Worm (Caenorhabditis elegans) whole organism, midembryonic: ENCODE results near the gene ttbk-2.1.
"Not testable (repeated sequence)": the region's sequence is repeated elsewhere in the genome, so short reads cannot be mapped to it uniquely, and the experiment has no call there.

Experiments used
- T22C8.4 ChIP-seq: fragments of 200-800 bp; sonication (Bioruptor generic); IDR thresholded peaks from 2 replicates; pipeline ENCODE4 v1.3.6; 2022; ENCODE audit warnings: missing genetic modification characterization, missing compliant biosample characterization
- cog-1 ChIP-seq: sonication (generic microtip); optimal IDR thresholded peaks from 2 replicates; lab custom pipeline; 2016; ENCODE audit warnings: missing genetic modification characterization, missing compliant biosample characterization
- flt-1 ChIP-seq: fragments of 200-800 bp; sonication (Bioruptor generic); IDR thresholded peaks from 2 replicates; pipeline ENCODE4 v1.3.6; 2022; ENCODE audit warnings: missing genetic modification characterization, missing compliant biosample characterization
- klf-2 ChIP-seq: fragments of 200-800 bp; sonication (Bioruptor generic); conservative IDR thresholded peaks from 2 replicates; pipeline ENCODE4 v1.3.6; 2022; ENCODE audit warnings: missing genetic modification reagents, missing genetic modification characterization, missing compliant biosample characterization
- med-1 ChIP-seq: sonication (generic microtip); optimal IDR thresholded peaks from 2 replicates; lab custom pipeline; 2017; ENCODE audit warnings: missing genetic modification characterization, mild to moderate bottlenecking, missing compliant biosample characterization, antibody characterized with exemption, missing genetic modification reagents; ENCODE audit not compliant: insufficient read depth
- ref-1 ChIP-seq: fragments of 200-800 bp; sonication (Bioruptor generic); conservative IDR thresholded peaks from 2 replicates; pipeline ENCODE4 v1.3.6; 2022; ENCODE audit warnings: missing genetic modification reagents, missing genetic modification characterization, missing compliant biosample characterization
- tab-1 ChIP-seq: fragments of 200-800 bp; sonication (Bioruptor generic); IDR thresholded peaks from 2 replicates; pipeline ENCODE4 v1.3.6; 2022; ENCODE audit warnings: missing genetic modification characterization, missing compliant biosample characterization
- ztf-23 ChIP-seq: fragments of 200-800 bp; sonication (Bioruptor generic); IDR thresholded peaks from 2 replicates; pipeline ENCODE4 v1.3.6; 2022; ENCODE audit warnings: missing genetic modification reagents, missing genetic modification characterization, missing compliant biosample characterization
- ztf-29 ChIP-seq: fragments of 200-800 bp; sonication (Bioruptor generic); IDR thresholded peaks from 2 replicates; pipeline ENCODE4 v1.3.6; 2022; ENCODE audit warnings: missing genetic modification reagents, missing genetic modification characterization, missing compliant biosample characterization

Gene ttbk-2.1

DNA sequence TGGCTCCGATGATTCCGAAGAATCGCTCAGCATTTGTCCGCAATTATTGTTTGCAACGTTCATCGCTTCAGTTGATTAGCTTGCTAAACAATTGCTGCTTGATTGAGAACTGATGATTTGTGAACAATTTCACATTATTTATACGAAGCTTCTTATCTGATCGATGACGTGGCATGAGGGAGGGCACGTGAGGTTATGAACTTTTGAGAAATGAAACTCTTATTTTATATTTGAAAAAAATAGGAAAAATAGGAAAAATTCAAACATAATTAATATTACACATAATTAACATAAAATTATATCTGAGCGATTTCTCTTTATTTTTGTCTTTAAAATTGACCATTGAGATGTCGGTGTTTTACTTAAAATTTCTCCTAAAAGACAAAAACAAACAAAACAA, 3.8 kb upstream of the ttbk-2.1 start, which contains the start of gene F36H12.10:
Gene F36H12.10, minus strand, starts transcription at position 101 of the 400 bp plus-strand sequence.
- TF ChIP-seq ztf-29, ztf-23, T22C8.4 (GFP tag; lab: Robert Waterston, UW): not testable (repeated sequence)

DNA sequence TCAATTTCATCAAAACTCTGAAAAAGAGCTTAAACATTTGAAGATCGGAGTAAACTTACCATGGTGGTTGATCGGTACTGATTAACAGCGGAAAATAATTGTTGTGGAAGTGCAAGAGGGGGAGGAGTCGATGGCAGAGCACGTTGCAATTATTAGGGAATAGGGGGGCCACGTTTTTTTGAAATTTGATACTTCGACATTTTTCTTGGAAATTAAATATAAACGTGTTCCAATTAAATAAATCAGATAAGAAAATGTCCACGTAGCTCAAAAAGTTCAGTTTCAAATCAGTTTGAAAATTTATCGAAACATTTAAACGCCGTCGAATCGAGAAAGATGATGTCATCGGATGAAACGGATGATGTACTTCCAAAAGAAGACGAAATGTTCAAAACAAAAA, 1.8 kb upstream of the ttbk-2.1 start, which contains the start of gene F36H12.9:
Gene F36H12.9, plus strand, starts transcription at position 301 of the 400 bp plus-strand sequence.
- not testable (repeated sequence) for TF ChIP-seq ref-1, flt-1, ztf-23 (GFP tag; lab: Robert Waterston, UW)

DNA sequence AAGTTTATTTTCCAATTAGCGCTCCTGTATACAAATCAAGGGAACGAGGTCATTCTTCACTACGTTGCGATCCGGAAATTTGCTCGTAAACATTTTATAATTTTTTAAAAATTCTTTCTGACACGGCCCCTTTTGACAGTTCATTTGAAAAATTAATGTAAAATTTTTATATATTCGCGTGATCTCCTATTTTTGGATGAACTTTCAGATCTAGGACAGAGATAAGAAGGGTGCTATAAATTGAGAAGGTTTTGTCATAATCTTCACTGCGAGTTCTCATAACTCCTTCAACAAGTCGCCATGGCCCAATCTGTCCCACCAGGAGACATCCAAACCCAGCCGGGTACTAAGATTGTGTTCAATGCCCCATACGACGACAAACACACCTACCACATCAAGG, 1.8 kb downstream of the ttbk-2.1 start, which contains the start of gene msp-19:
Gene msp-19, plus strand, starts transcription at position 301 of the 400 bp plus-strand sequence.
- TF ChIP-seq T22C8.4, ztf-29, ztf-23 (GFP tag; lab: Robert Waterston, UW): not testable (repeated sequence)

DNA sequence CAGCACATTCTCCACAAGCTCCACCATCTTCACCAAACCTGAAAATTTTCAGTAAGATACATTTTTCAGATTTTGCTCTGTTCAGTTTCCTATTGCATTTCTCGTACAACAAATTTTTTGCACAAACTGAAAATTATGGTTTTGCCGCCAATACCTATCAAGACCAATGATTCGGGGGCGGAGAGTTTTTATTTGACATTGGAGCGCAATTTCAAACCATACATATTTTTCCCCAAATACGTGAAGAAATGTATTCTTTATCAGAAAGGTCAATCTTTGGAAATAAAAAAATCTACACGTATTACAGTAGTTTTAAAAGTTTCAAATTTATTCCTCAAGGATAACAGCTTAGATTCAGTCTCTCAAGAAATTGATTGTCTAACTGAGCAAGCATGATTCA, 8.0 kb downstream of the ttbk-2.1 start, which contains the start of gene F36H12.5:
Gene F36H12.5, plus strand, starts transcription at position 301 of the 400 bp plus-strand sequence.
- TF ChIP-seq T22C8.4 (GFP tag; lab: Robert Waterston, UW) = no peak
- TF ChIP-seq ztf-23 (GFP tag; lab: Robert Waterston, UW) = no peak
- TF ChIP-seq cog-1 (tag; lab: Kevin White, UChicago) = no peak
- TF ChIP-seq klf-2 (GFP tag; lab: Robert Waterston, UW) = no peak
- no peak for TF ChIP-seq ref-1 (GFP tag; lab: Robert Waterston, UW)
- TF ChIP-seq tab-1 (GFP tag; lab: Robert Waterston, UW) = no peak
- no peak for TF ChIP-seq flt-1 (GFP tag; lab: Robert Waterston, UW)
- TF ChIP-seq med-1 (GFP tag; lab: Kevin White, UChicago) = no peak
- TF ChIP-seq ztf-29 (GFP tag; lab: Robert Waterston, UW) = no peak

DNA sequence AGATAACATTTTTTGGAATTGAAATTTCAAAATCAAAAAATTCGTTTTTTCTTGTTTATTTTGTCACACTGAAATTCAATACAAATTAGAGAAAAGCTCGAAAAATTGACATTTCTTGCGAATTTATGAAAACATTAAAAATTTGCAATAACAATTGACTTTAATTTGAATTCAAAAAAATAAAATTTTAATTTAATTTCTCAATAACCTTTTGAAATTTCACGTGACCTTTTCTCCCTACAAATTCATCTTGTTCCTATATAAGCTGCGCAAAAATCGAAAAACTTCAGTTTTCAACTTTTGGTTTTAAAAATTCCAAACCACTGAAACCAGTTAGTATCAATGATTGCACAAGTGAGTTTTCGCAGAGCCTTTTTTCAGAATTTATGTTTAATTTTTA, 10.3 kb downstream of the ttbk-2.1 start, which contains the start of gene F36H12.4:
Gene F36H12.4, plus strand, starts transcription at position 301 of the 400 bp plus-strand sequence.
- no peak for TF ChIP-seq flt-1 (GFP tag; lab: Robert Waterston, UW)
- no peak for TF ChIP-seq ref-1 (GFP tag; lab: Robert Waterston, UW)
- no peak for TF ChIP-seq med-1 (GFP tag; lab: Kevin White, UChicago)
- TF ChIP-seq klf-2 (GFP tag; lab: Robert Waterston, UW) = no peak
- no peak for TF ChIP-seq T22C8.4 (GFP tag; lab: Robert Waterston, UW)
- TF ChIP-seq tab-1 (GFP tag; lab: Robert Waterston, UW) = no peak
- no peak for TF ChIP-seq ztf-23 (GFP tag; lab: Robert Waterston, UW)

DNA sequence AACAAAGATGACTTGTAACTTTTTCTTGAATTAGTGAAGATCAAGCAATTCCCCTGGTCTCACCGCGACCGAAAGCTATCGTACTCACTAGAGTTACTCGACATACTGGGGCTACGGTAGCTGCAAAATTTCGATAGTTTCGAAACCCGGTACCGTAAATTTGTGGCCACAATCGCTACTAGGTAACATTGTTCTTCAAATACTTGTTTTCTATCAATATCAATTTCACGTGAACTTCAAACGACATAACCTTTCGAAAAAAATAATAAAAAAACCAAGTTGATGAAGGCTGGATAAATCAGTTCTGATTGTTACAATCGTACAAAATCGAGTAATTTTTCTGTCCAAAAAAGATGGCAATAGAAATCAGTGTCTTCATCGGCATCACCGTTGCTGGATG, 14.0 kb downstream of the ttbk-2.1 start, which contains the start of gene F36H12.3:
Gene F36H12.3, plus strand, starts transcription at position 301 of the 400 bp plus-strand sequence.
- TF ChIP-seq klf-2 (GFP tag; lab: Robert Waterston, UW) (no peak), T22C8.4 (GFP tag; lab: Robert Waterston, UW) (no peak), ref-1 (GFP tag; lab: Robert Waterston, UW) (no peak), flt-1 (GFP tag; lab: Robert Waterston, UW) (no peak), ztf-23 (GFP tag; lab: Robert Waterston, UW) (no peak), tab-1 (GFP tag; lab: Robert Waterston, UW) (no peak), cog-1 (tag; lab: Kevin White, UChicago) (no peak), ztf-29 (GFP tag; lab: Robert Waterston, UW) (no peak), med-1 (GFP tag; lab: Kevin White, UChicago) (no peak)

DNA sequence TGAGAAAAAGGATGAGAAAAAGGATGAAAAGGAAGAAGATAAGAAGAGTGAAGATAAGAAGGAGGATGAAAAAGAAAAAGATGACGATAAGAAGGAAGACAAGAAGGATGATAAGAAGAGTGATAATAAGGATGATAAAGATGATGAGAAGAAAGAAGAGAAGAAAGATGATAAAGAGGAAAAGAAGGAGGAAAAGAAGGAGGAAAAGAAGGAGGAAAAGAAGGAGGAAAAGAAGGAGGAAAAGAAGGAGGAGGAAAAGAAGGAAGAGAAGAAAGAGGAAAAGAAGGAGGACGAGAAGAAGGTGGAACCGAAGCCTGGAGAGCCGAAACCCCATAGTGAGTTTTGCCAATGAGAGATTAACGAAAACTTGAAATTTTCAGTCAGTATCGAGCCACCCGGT, 14.9 kb downstream of the ttbk-2.1 start:
- TF ChIP-seq flt-1 (GFP tag; lab: Robert Waterston, UW) (no peak), cog-1 (tag; lab: Kevin White, UChicago) (no peak), ref-1 (GFP tag; lab: Robert Waterston, UW) (no peak), ztf-29 (GFP tag; lab: Robert Waterston, UW) (no peak), ztf-23 (GFP tag; lab: Robert Waterston, UW) (no peak), med-1 (GFP tag; lab: Kevin White, UChicago) (no peak)

DNA sequence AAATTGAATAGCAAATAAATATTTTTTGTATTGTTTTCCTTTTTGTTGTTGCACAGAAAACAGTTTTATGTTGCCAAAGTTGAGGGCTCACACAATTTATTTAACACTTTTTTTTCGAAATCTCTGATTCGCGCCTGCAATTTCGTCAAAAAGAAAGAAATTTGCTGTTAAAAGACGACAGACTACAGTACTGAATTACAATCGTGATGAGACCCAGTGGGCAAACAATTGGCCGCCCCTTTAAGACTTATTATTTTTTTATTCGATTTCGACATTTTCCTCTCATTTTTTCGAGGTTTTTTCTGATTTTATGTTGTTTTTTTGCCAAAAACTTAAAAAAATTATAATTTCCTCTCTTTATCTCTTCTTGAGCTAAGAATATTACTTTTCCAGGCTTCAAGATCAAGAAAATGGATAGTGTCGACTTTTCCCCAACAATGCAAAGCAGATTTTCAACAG, 15.7 kb downstream of the ttbk-2.1 start, which contains the start of gene slfl-4:
Gene slfl-4, plus strand, starts transcription at position 409 of the 459 bp plus-strand sequence.
- TF ChIP-seq ref-1 (GFP tag; lab: Robert Waterston, UW) (no peak), cog-1 (tag; lab: Kevin White, UChicago) (no peak), ztf-29 (GFP tag; lab: Robert Waterston, UW) (no peak), med-1 (GFP tag; lab: Kevin White, UChicago) (no peak), flt-1 (GFP tag; lab: Robert Waterston, UW) (no peak), T22C8.4 (GFP tag; lab: Robert Waterston, UW) (no peak)

DNA sequence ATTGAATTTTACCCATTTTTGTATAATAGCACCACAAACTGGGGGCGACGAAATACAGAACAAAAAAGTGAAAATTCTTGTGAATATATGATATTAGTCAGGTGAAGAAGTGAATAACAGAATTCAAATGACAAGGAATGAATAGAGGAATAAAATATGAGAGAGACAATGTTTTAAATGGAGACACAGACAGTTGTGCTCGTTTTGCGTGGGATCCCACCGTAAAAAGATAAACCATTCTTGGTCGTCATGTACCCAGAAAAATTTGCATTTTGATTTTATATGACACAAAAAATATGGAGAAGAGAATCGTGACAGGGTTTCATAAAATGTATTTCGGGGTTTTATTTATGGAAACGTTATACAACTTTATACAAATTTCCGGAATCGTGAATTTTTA, 19.3 kb downstream of the ttbk-2.1 start, which contains the start of gene F36H12.17:
Gene F36H12.17, minus strand, starts transcription at position 101 of the 400 bp plus-strand sequence.
- TF ChIP-seq flt-1 (GFP tag; lab: Robert Waterston, UW) (no peak), klf-2 (GFP tag; lab: Robert Waterston, UW) (no peak), ztf-23 (GFP tag; lab: Robert Waterston, UW) (no peak), ref-1 (GFP tag; lab: Robert Waterston, UW) (no peak), T22C8.4 (GFP tag; lab: Robert Waterston, UW) (no peak), ztf-29 (GFP tag; lab: Robert Waterston, UW) (no peak), med-1 (GFP tag; lab: Kevin White, UChicago) (no peak), tab-1 (GFP tag; lab: Robert Waterston, UW) (no peak), cog-1 (tag; lab: Kevin White, UChicago) (no peak)
